Worm (Caenorhabditis elegans): ENCODE data around the gene C18B12.4.

The C18B12.4 gene

ce11 chrX:15076909-15077308 is 36.5 kb upstream of the C18B12.4 start:
- TF ChIP-seq ama-1 (optimal IDR thresholded peaks at IDR 0.05) (peak; percentile 57), nhr-21 (tag; optimal IDR thresholded peaks at IDR 0.05) (peak; percentile 5), crh-2 (tag; optimal IDR thresholded peaks at IDR 0.05) (no peak), zag-1 (tag; optimal IDR thresholded peaks at IDR 0.05) (no peak)

ce11 chrX:15076042-15076565 is 35.7 kb upstream of the C18B12.4 start, which contains the start of the genes H40L08.3 and H40L08.9:
Gene H40L08.3, minus strand, starts transcription at chrX:15076092.
Gene H40L08.9, minus strand, starts transcription at chrX:15076480.
- TF ChIP-seq ama-1 (optimal IDR thresholded peaks at IDR 0.05) (peak; percentile 85), nhr-129 (tag; optimal IDR thresholded peaks at IDR 0.05) (peak; percentile 75), sma-9 (GFP tag; optimal IDR thresholded peaks at IDR 0.05) (peak; percentile 6), sma-9 (tag; optimal IDR thresholded peaks at IDR 0.05) (no peak), nhr-6 (tag; optimal IDR thresholded peaks at IDR 0.05) (no peak), nhr-10 (tag; optimal IDR thresholded peaks at IDR 0.05) (no peak), nhr-12 (tag; optimal IDR thresholded peaks at IDR 0.05) (no peak), sma-3 (GFP tag; optimal IDR thresholded peaks at IDR 0.05) (peak; percentile 24), gmeb-1 (tag; optimal IDR thresholded peaks at IDR 0.05) (no peak), nhr-21 (tag; optimal IDR thresholded peaks at IDR 0.05) (peak; percentile 63)

- TF ChIP-seq sem-4 (tag; optimal IDR thresholded peaks at IDR 0.05) (no peak), peb-1 (tag; optimal IDR thresholded peaks at IDR 0.05) (no peak), zag-1 (tag; optimal IDR thresholded peaks at IDR 0.05) (no peak), blmp-1 (tag; optimal IDR thresholded peaks at IDR 0.05; ENCODE audit: insufficient read depth) (no peak), ztf-4 (tag; optimal IDR thresholded peaks at IDR 0.05) (no peak), mdl-1 (tag; optimal IDR thresholded peaks at IDR 0.05) (no peak), gmeb-1 (tag; optimal IDR thresholded peaks at IDR 0.05) (no peak), elt-1 (tag; optimal IDR thresholded peaks at IDR 0.05) (no peak), Y55F3AM.14 (GFP tag; optimal IDR thresholded peaks at IDR 0.05) (no peak), lsy-2 (tag; optimal IDR thresholded peaks at IDR 0.05) (no peak), F13H6.1 (tag; optimal IDR thresholded peaks at IDR 0.05) (no peak), unc-39 (tag; optimal IDR thresholded peaks at IDR 0.05) (no peak), mab-5 (tag; optimal IDR thresholded peaks at IDR 0.05) (no peak), nhr-23 (tag; optimal IDR thresholded peaks at IDR 0.05) (no peak), nhr-21 (tag; optimal IDR thresholded peaks at IDR 0.05) (no peak), crh-2 (tag; optimal IDR thresholded peaks at IDR 0.05) (no peak), aly-2 (tag; optimal IDR thresholded peaks at IDR 0.05) (no peak)
These were observed 34.8 kb upstream of the C18B12.4 start for ce11 chrX:15075170-15075569.

ce11 chrX:15073479-15073878 is 33.1 kb upstream of the C18B12.4 start:
- TF ChIP-seq nhr-237 (tag; optimal IDR thresholded peaks at IDR 0.05) (no peak), fos-1 (tag; optimal IDR thresholded peaks at IDR 0.05) (no peak), snpc-4 (tag; optimal IDR thresholded peaks at IDR 0.05) (peak; percentile 62), crh-2 (tag; optimal IDR thresholded peaks at IDR 0.05) (no peak)

- TF ChIP-seq R02D3.7 (tag; optimal IDR thresholded peaks at IDR 0.05) (no peak), nhr-25 (tag; optimal IDR thresholded peaks at IDR 0.05) (peak; percentile 68), blmp-1 (tag; optimal IDR thresholded peaks at IDR 0.05; ENCODE audit: insufficient read depth) (peak; percentile 92), nhr-21 (tag; optimal IDR thresholded peaks at IDR 0.05) (peak; percentile 60), sma-9 (GFP tag; optimal IDR thresholded peaks at IDR 0.05) (peak; percentile 65), sma-9 (tag; optimal IDR thresholded peaks at IDR 0.05) (no peak), sma-3 (GFP tag; optimal IDR thresholded peaks at IDR 0.05) (peak; percentile 68), alr-1 (tag; optimal IDR thresholded peaks at IDR 0.05) (no peak)
These were observed 32.5 kb upstream of the C18B12.4 start for ce11 chrX:15072877-15073276.

- TF ChIP-seq R02D3.7 (tag; optimal IDR thresholded peaks at IDR 0.05) (no peak), nhr-21 (tag; optimal IDR thresholded peaks at IDR 0.05) (no peak), C34F6.9 (tag; optimal IDR thresholded peaks at IDR 0.05) (no peak), zag-1 (tag; optimal IDR thresholded peaks at IDR 0.05) (no peak), snpc-4 (tag; optimal IDR thresholded peaks at IDR 0.05) (no peak), nhr-23 (tag; optimal IDR thresholded peaks at IDR 0.05) (no peak), nhr-129 (tag; optimal IDR thresholded peaks at IDR 0.05) (no peak), blmp-1 (tag; optimal IDR thresholded peaks at IDR 0.05; ENCODE audit: insufficient read depth) (no peak), Y55F3AM.14 (GFP tag; optimal IDR thresholded peaks at IDR 0.05) (no peak), nhr-6 (tag; optimal IDR thresholded peaks at IDR 0.05) (no peak), egl-27 (tag; optimal IDR thresholded peaks at IDR 0.05) (no peak), lin-11 (tag; optimal IDR thresholded peaks at IDR 0.05) (no peak), gmeb-1 (tag; optimal IDR thresholded peaks at IDR 0.05) (no peak), nhr-25 (tag; optimal IDR thresholded peaks at IDR 0.05) (no peak)
These were observed 29.7 kb upstream of the C18B12.4 start for ce11 chrX:15070137-15070536.

Data from whole organism, L2 larva.